Fruit fly (Drosophila melanogaster) whole organism, prepupa: ENCODE data around the gene Acsf3.

Source experiments
- CG11762 ChIP-seq: fragments of 200-800 bp; sonication (Bioruptor generic); optimal IDR thresholded peaks from 3 replicates; lab custom pipeline; 2016; ENCODE audit warnings: missing biosample characterization, missing genetic modification characterization; ENCODE audit not compliant: insufficient read depth
- CG11902 ChIP-seq: fragments of 200-800 bp; sonication (Bioruptor generic); optimal IDR thresholded peaks from 3 replicates; lab custom pipeline; 2016; ENCODE audit warnings: missing biosample characterization, missing genetic modification characterization
- CG15336 ChIP-seq: fragments of 200-800 bp; sonication (Bioruptor generic); IDR thresholded peaks from 2 replicates; pipeline ENCODE4 v1.3.6; 2022; ENCODE audit warnings: missing biosample characterization, missing genetic modification characterization
- CG1621 ChIP-seq: fragments of 200-800 bp; sonication (Bioruptor generic); optimal IDR thresholded peaks from 3 replicates; lab custom pipeline; 2018; ENCODE audit warnings: missing biosample characterization, mild to moderate bottlenecking, missing genetic modification characterization
- CG16779 ChIP-seq: fragments of 200-800 bp; sonication (Bioruptor generic); optimal IDR thresholded peaks from 3 replicates; lab custom pipeline; 2017; ENCODE audit warnings: missing biosample characterization, mild to moderate bottlenecking, missing genetic modification characterization
- CG3032 ChIP-seq: fragments of 200-800 bp; optimal IDR thresholded peaks from 2 replicates; lab custom pipeline; 2019; ENCODE audit warnings: missing biosample characterization, mild to moderate bottlenecking, missing genetic modification characterization, moderate library complexity
- CG31627 ChIP-seq: fragments of 200-800 bp; sonication (Bioruptor generic); optimal IDR thresholded peaks from 3 replicates; lab custom pipeline; 2016; ENCODE audit warnings: missing biosample characterization, missing genetic modification characterization
- CG34406 ChIP-seq: fragments of 200-800 bp; sonication (Bioruptor generic); optimal IDR thresholded peaks from 3 replicates; lab custom pipeline; 2016; ENCODE audit warnings: missing biosample characterization, missing genetic modification characterization
- CG3919 ChIP-seq: fragments of 200-800 bp; sonication (Bioruptor generic); optimal IDR thresholded peaks from 3 replicates; lab custom pipeline; 2016; ENCODE audit warnings: missing biosample characterization, missing genetic modification characterization
- CG6808 ChIP-seq: fragments of 200-800 bp; sonication (Bioruptor generic); optimal IDR thresholded peaks from 3 replicates; lab custom pipeline; 2017; ENCODE audit warnings: missing biosample characterization, missing genetic modification characterization, mild to moderate bottlenecking, moderate library complexity, missing genetic modification reagents
- CG6854 ChIP-seq: fragments of 200-800 bp; sonication (Bioruptor generic); optimal IDR thresholded peaks from 2 replicates; lab custom pipeline; 2017; ENCODE audit warnings: missing biosample characterization, mild to moderate bottlenecking, missing genetic modification characterization
- CG7368 ChIP-seq: fragments of 200-800 bp; sonication (Bioruptor generic); optimal IDR thresholded peaks from 3 replicates; lab custom pipeline; 2016; ENCODE audit warnings: missing biosample characterization, missing genetic modification characterization
- CG8119 ChIP-seq: fragments of 200-800 bp; sonication (Bioruptor generic); IDR thresholded peaks from 3 replicates; pipeline ENCODE4 v1.3.6; 2022; ENCODE audit warnings: missing biosample characterization, missing genetic modification characterization
- CG9139 ChIP-seq: fragments of 200-800 bp; sonication (Bioruptor generic); optimal IDR thresholded peaks from 3 replicates; lab custom pipeline; 2017; ENCODE audit warnings: missing biosample characterization, mild to moderate bottlenecking, missing genetic modification characterization
- Eip78C ChIP-seq: fragments of 200-800 bp; sonication (Bioruptor generic); peaks from one replicate; lab custom pipeline; 2016; ENCODE audit warnings: missing biosample characterization, missing genetic modification characterization
- Eip93F ChIP-seq: fragments of 200-800 bp; sonication (Bioruptor generic); optimal IDR thresholded peaks from 2 replicates; lab custom pipeline; 2016; ENCODE audit warnings: missing biosample characterization, mild to moderate bottlenecking, missing genetic modification characterization
- Ets21C ChIP-seq: fragments of 200-800 bp; sonication (Bioruptor generic); optimal IDR thresholded peaks from 3 replicates; lab custom pipeline; 2016; ENCODE audit warnings: missing biosample characterization, missing genetic modification characterization
- Ets96B ChIP-seq: fragments of 200-800 bp; optimal IDR thresholded peaks from 2 replicates; lab custom pipeline; 2019; ENCODE audit warnings: missing biosample characterization, mild to moderate bottlenecking, missing genetic modification characterization, moderate library complexity
- Gug ChIP-seq: fragments of 200-800 bp; sonication (Bioruptor generic); IDR thresholded peaks from 2 replicates; pipeline ENCODE4 v1.3.6; 2022; ENCODE audit warnings: missing biosample characterization, missing genetic modification characterization
- Hr38 ChIP-seq: sonication (Bioruptor generic); optimal IDR thresholded peaks from 2 replicates; lab custom pipeline; 2016; ENCODE audit warnings: missing biosample characterization, missing genetic modification characterization
- Hr4 ChIP-seq: fragments of 200-800 bp; sonication (Bioruptor generic); optimal IDR thresholded peaks from 3 replicates; lab custom pipeline; 2016; ENCODE audit warnings: missing biosample characterization, missing genetic modification characterization
- OdsH ChIP-seq: fragments of 200-800 bp; sonication (Bioruptor generic); optimal IDR thresholded peaks from 3 replicates; lab custom pipeline; 2016; ENCODE audit warnings: missing biosample characterization, missing genetic modification characterization
- Sox102F ChIP-seq: fragments of 200-800 bp; sonication (Bioruptor generic); optimal IDR thresholded peaks from 2 replicates; lab custom pipeline; 2016; ENCODE audit warnings: missing biosample characterization, mild to moderate bottlenecking, missing genetic modification characterization
- Sox15 ChIP-seq: fragments of 200-800 bp; sonication (Bioruptor generic); optimal IDR thresholded peaks from 3 replicates; lab custom pipeline; 2016; ENCODE audit warnings: missing biosample characterization, missing genetic modification characterization
- cyc ChIP-seq: fragments of 200-800 bp; sonication (Bioruptor generic); optimal IDR thresholded peaks from 3 replicates; lab custom pipeline; 2016; ENCODE audit warnings: missing biosample characterization, missing genetic modification characterization
- dsx ChIP-seq: fragments of 200-800 bp; optimal IDR thresholded peaks from 3 replicates; lab custom pipeline; 2019; ENCODE audit warnings: missing biosample characterization, mild to moderate bottlenecking, missing genetic modification characterization, moderate library complexity; ENCODE audit not compliant: poor library complexity, severe bottlenecking
- eg ChIP-seq: fragments of 200-800 bp; sonication (Bioruptor generic); IDR thresholded peaks from 3 replicates; pipeline ENCODE4 v1.3.6; 2022; ENCODE audit warnings: missing biosample characterization, missing genetic modification characterization
- esn ChIP-seq: fragments of 200-800 bp; sonication (Bioruptor generic); optimal IDR thresholded peaks from 2 replicates; lab custom pipeline; 2016; ENCODE audit warnings: missing biosample characterization, mild to moderate bottlenecking, missing genetic modification characterization, moderate library complexity
- fd85E ChIP-seq: fragments of 200-800 bp; sonication (Bioruptor generic); optimal IDR thresholded peaks from 3 replicates; lab custom pipeline; 2016; ENCODE audit warnings: missing biosample characterization, missing genetic modification characterization
- fkh ChIP-seq: fragments of 200-800 bp; sonication (Bioruptor generic); optimal IDR thresholded peaks from 3 replicates; lab custom pipeline; 2017; ENCODE audit warnings: missing biosample characterization, mild to moderate bottlenecking, missing genetic modification characterization, moderate library complexity
- net ChIP-seq: fragments of 200-800 bp; sonication (Bioruptor generic); optimal IDR thresholded peaks from 3 replicates; lab custom pipeline; 2016; ENCODE audit warnings: missing biosample characterization, missing genetic modification characterization
- salr ChIP-seq, 2 experiments: fragments of 200-800 bp; sonication (Bioruptor generic); optimal IDR thresholded peaks; 3 replicates each; lab custom pipeline; 2016 to 2018; ENCODE audit warnings: missing biosample characterization in 2 of 2, missing genetic modification characterization in 2 of 2, mild to moderate bottlenecking in 1 of 2
- spab ChIP-seq: fragments of 200-800 bp; sonication (Bioruptor generic); optimal IDR thresholded peaks from 2 replicates; lab custom pipeline; 2017; ENCODE audit warnings: missing biosample characterization, mild to moderate bottlenecking, missing genetic modification characterization, missing genetic modification reagents
- ss ChIP-seq, 2 experiments: fragments of 200-800 bp; sonication (Bioruptor generic); optimal IDR thresholded peaks; 2 replicates in 1 of 2; 3 replicates in 1 of 2; lab custom pipeline; 2017 to 2018; ENCODE audit warnings: mild to moderate bottlenecking in 2 of 2, missing biosample characterization in 2 of 2, missing genetic modification characterization in 2 of 2, moderate library complexity in 1 of 2
- svp ChIP-seq: fragments of 200-800 bp; sonication (Bioruptor generic); peaks from one replicate; lab custom pipeline; 2016; ENCODE audit warnings: missing biosample characterization, missing genetic modification characterization
- topi ChIP-seq: fragments of 200-800 bp; sonication (Bioruptor generic); optimal IDR thresholded peaks from 3 replicates; lab custom pipeline; 2016; ENCODE audit warnings: missing biosample characterization, missing genetic modification characterization

Acsf3 gene

DNA sequence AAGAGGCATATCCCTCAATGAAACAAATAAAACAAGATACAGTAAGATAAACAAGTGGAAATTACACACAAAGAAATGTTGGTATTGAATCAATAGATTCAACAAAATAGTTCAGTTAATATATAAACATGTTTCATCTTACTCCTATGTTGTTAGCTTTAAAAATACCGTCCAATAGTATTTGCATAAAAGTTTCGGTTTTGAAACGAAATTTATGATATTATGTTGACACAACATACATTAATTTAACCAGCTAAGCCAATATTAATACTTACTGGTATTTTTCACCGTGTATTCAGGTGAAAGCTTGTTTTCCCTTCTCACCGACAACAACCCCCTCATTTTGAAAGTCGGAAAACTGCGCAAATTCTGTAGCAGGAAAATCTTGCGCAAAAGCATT lies 9.7 kb downstream of the Acsf3 start (continued):
- no peak for TF ChIP-seq salr (GFP tag; optimal IDR thresholded peaks at IDR 0.05; lab: Kevin White, UChicago)
- no peak for TF ChIP-seq dsx
- no peak for TF ChIP-seq CG1621 (tag; lab: Kevin White, UChicago)
- no peak for TF ChIP-seq cyc (GFP tag; lab: Kevin White, UChicago)
- TF ChIP-seq OdsH = peak; percentile 24
- peak; percentile 54 for TF ChIP-seq svp (GFP tag; lab: Kevin White, UChicago)
- peak; percentile 32 for TF ChIP-seq CG31627 (GFP tag; lab: Kevin White, UChicago)
- peak; percentile 88 for TF ChIP-seq Eip78C (GFP tag; lab: Kevin White, UChicago)
- no peak for TF ChIP-seq CG6808 (GFP tag; lab: Kevin White, UChicago)
- TF ChIP-seq CG9139 (GFP tag; lab: Kevin White, UChicago) = no peak
- TF ChIP-seq esn (GFP tag; lab: Kevin White, UChicago) = peak; percentile 55
- TF ChIP-seq fkh (GFP tag; lab: Kevin White, UChicago) = peak; percentile 64
- no peak for TF ChIP-seq eg
- TF ChIP-seq Gug (GFP tag; lab: Robert Waterston, UW) = 0 out of 2 replicates have a peak, but pooled peaks have one; percentile 35
- TF ChIP-seq Eip93F = no peak
- TF ChIP-seq CG6854 (GFP tag; lab: Kevin White, UChicago) = no peak
- TF ChIP-seq Sox102F (GFP tag; lab: Kevin White, UChicago) = no peak
- TF ChIP-seq CG34406 (GFP tag; lab: Kevin White, UChicago) = peak; percentile 13
- TF ChIP-seq Sox15 = peak; percentile 29
- TF ChIP-seq CG8119 (GFP tag; lab: Robert Waterston, UW) = peak; percentile 35; the same call in 1 of the 3 replicates
- TF ChIP-seq CG15336 (GFP tag; lab: Robert Waterston, UW) = peak; percentile 68
- no peak for TF ChIP-seq fd85E (GFP tag; lab: Kevin White, UChicago)
- peak; percentile 46 for TF ChIP-seq topi (GFP tag; lab: Kevin White, UChicago)
- no peak for TF ChIP-seq spab
- TF ChIP-seq Hr38 (GFP tag; lab: Kevin White, UChicago) = no peak
- TF ChIP-seq net = peak; percentile 6
- TF ChIP-seq ss (GFP tag; optimal IDR thresholded peaks at IDR 0.05; lab: Kevin White, UChicago) = no peak

DNA sequence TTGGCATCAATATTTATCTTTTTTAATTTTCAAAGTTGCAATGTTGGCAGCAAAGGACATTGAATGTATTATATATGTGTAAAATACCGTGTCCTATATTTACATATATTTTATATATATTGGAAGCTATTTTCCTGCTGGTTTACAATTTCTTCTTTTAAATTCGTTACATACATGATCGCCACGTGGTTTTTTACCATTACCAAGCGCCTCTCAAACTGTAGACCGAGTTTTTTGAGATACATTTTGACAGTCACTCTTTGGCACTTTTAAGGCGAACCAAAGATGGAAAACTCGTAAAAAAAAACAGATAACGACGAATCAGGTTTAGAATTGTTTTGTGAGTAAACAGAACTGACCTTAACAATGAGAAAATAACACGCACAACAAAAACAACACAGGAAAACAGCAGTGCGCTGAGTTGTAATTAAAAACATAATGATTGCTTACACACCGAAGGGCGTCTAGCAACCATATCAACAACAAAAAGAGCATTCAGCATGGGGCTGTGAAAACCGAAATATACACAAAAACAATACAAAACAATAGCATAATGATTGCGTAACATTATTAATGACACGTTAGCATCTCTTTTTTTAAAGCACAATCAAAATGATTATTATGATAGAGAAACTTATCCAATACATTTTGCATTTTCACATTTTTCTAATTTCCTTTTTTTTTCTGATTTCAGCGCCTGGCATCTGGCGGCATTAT lies 10.9 kb downstream of the Acsf3 start:
- TF ChIP-seq fkh (GFP tag; lab: Kevin White, UChicago) (peak; percentile 42), Eip78C (GFP tag; lab: Kevin White, UChicago) (peak; percentile 32), Ets96B (tag; lab: Kevin White, UChicago) (no peak)

dm6 chrX:7340667-7341066 lies 11.8 kb downstream of the Acsf3 start:
- TF ChIP-seq fkh (GFP tag; lab: Kevin White, UChicago) (no peak), eg (no peak), CG11902 (GFP tag; lab: Kevin White, UChicago) (no peak), dsx (peak; percentile 79), CG7368 (GFP tag; lab: Kevin White, UChicago) (no peak), ss (GFP tag; optimal IDR thresholded peaks at IDR 0.05; lab: Kevin White, UChicago) (no peak), OdsH (no peak)

- TF ChIP-seq ss (GFP tag; optimal IDR thresholded peaks at IDR 0.05; lab: Kevin White, UChicago) (no peak), Eip78C (GFP tag; lab: Kevin White, UChicago) (peak; percentile 3), salr (GFP tag; optimal IDR thresholded peaks at IDR 0.05; lab: Kevin White, UChicago) (no peak), CG31627 (GFP tag; lab: Kevin White, UChicago) (no peak)
These were observed 14.2 kb downstream of the Acsf3 start for dm6 chrX:7342998-7343397.

- no peak for TF ChIP-seq CG3919
- no peak for TF ChIP-seq dsx
- TF ChIP-seq Ets21C = no peak
- TF ChIP-seq CG11762 (GFP tag; lab: Kevin White, UChicago) = no peak
- TF ChIP-seq Hr4 (GFP tag; lab: Kevin White, UChicago) = no peak
- no peak for TF ChIP-seq Gug (GFP tag; lab: Robert Waterston, UW)
- no peak for TF ChIP-seq CG16779
- no peak for TF ChIP-seq Eip78C (GFP tag; lab: Kevin White, UChicago)
- no peak for TF ChIP-seq CG8119 (GFP tag; lab: Robert Waterston, UW)
- TF ChIP-seq CG1621 (tag; lab: Kevin White, UChicago) = no peak
- no peak for TF ChIP-seq CG3032 (tag; lab: Kevin White, UChicago)
These were observed 18.6 kb downstream of the Acsf3 start, which contains the start of gene CG15034 for dm6 chrX:7347406-7347805. TSS of gene CG15034 (minus strand) at chrX:7347506.
